Fruit fly (Drosophila melanogaster) whole organism, embryonic: ENCODE results near the gene Piezo.

Experiments
- Atf6 ChIP-seq: fragments of 200-800 bp; sonication (Bioruptor generic); IDR thresholded peaks from 2 replicates; pipeline ENCODE4 v1.3.6; 2022; ENCODE audit warnings: missing biosample characterization, missing genetic modification characterization
- CG10431 ChIP-seq: fragments of 200-800 bp; sonication (Bioruptor generic); optimal IDR thresholded peaks from 3 replicates; lab custom pipeline; 2018; ENCODE audit warnings: missing biosample characterization, mild to moderate bottlenecking, missing genetic modification characterization
- CG12391 ChIP-seq: fragments of 200-800 bp; sonication (Bioruptor generic); optimal IDR thresholded peaks from 3 replicates; lab custom pipeline; 2018; ENCODE audit warnings: missing biosample characterization, mild to moderate bottlenecking, missing genetic modification characterization, moderate library complexity
- CG13296 ChIP-seq: fragments of 200-800 bp; sonication (Bioruptor generic); optimal IDR thresholded peaks from 3 replicates; lab custom pipeline; 2018; ENCODE audit warnings: missing biosample characterization, mild to moderate bottlenecking, missing genetic modification characterization
- CG13424 ChIP-seq: fragments of 200-800 bp; sonication (Bioruptor generic); optimal IDR thresholded peaks from 2 replicates; lab custom pipeline; 2019; ENCODE audit warnings: missing biosample characterization, mild to moderate bottlenecking, missing genetic modification characterization, moderate library complexity
- CG18011 ChIP-seq: fragments of 200-800 bp; sonication (Bioruptor generic); optimal IDR thresholded peaks from 2 replicates; lab custom pipeline; 2017; ENCODE audit warnings: missing biosample characterization, missing genetic modification characterization, mild to moderate bottlenecking, moderate library complexity, missing genotype
- CG18476 ChIP-seq: fragments of 200-800 bp; sonication (Bioruptor generic); optimal IDR thresholded peaks from 2 replicates; lab custom pipeline; 2016; ENCODE audit warnings: missing biosample characterization, mild to moderate bottlenecking, missing genetic modification characterization
- CG2120 ChIP-seq: fragments of 200-800 bp; sonication (Bioruptor generic); optimal IDR thresholded peaks from 3 replicates; lab custom pipeline; 2016; ENCODE audit warnings: missing biosample characterization, missing genetic modification characterization
- CG31388 ChIP-seq: fragments of 200-800 bp; sonication (Bioruptor generic); optimal IDR thresholded peaks from 2 replicates; lab custom pipeline; 2016; ENCODE audit warnings: missing biosample characterization, missing genetic modification characterization
- CG3163 ChIP-seq: fragments of 200-800 bp; sonication (Bioruptor generic); optimal IDR thresholded peaks from 3 replicates; lab custom pipeline; 2016; ENCODE audit warnings: missing biosample characterization, missing genetic modification characterization
- CG43689 ChIP-seq: fragments of 200-800 bp; sonication (Bioruptor generic); IDR thresholded peaks from 2 replicates; pipeline ENCODE4 v1.3.6; 2022; ENCODE audit warnings: missing biosample characterization, missing genetic modification characterization
- CG4820 ChIP-seq: fragments of 200-800 bp; sonication (Bioruptor generic); optimal IDR thresholded peaks from 3 replicates; lab custom pipeline; 2016; ENCODE audit warnings: missing biosample characterization, missing genetic modification characterization
- CG6175 ChIP-seq: fragments of 200-800 bp; sonication (Bioruptor generic); IDR thresholded peaks from 3 replicates; pipeline ENCODE4 v1.3.6; 2022; ENCODE audit warnings: missing biosample characterization, missing genetic modification characterization
- CG7963 ChIP-seq: fragments of 200-800 bp; sonication (Bioruptor generic); IDR thresholded peaks from 3 replicates; pipeline ENCODE4 v1.3.6; 2022; ENCODE audit warnings: missing biosample characterization, missing genetic modification characterization; ENCODE audit not compliant: partially characterized antibody
- CG8944 ChIP-seq: fragments of 200-800 bp; sonication (Bioruptor generic); optimal IDR thresholded peaks from 3 replicates; lab custom pipeline; 2016; ENCODE audit warnings: missing biosample characterization, missing genetic modification characterization
- CG9437 ChIP-seq: fragments of 200-800 bp; sonication (Bioruptor generic); optimal IDR thresholded peaks from 2 replicates; lab custom pipeline; 2018; ENCODE audit warnings: missing biosample characterization, mild to moderate bottlenecking, missing genetic modification characterization
- D19B ChIP-seq: fragments of 200-800 bp; sonication (Bioruptor generic); optimal IDR thresholded peaks from 2 replicates; lab custom pipeline; 2017; ENCODE audit warnings: missing biosample characterization, mild to moderate bottlenecking, missing genetic modification characterization
- Dip3 ChIP-seq: fragments of 200-800 bp; sonication (Bioruptor generic); optimal IDR thresholded peaks from 3 replicates; lab custom pipeline; 2016; ENCODE audit warnings: missing biosample characterization, missing genetic modification characterization
- Doc2 ChIP-seq: fragments of 200-800 bp; sonication (Bioruptor generic); IDR thresholded peaks from 2 replicates; pipeline ENCODE4 v1.3.6; 2022; ENCODE audit warnings: missing biosample characterization, missing genetic modification characterization
- Drgx ChIP-seq: fragments of 200-800 bp; sonication (Bioruptor generic); IDR thresholded peaks from 2 replicates; pipeline ENCODE4 v1.3.6; 2022; ENCODE audit warnings: missing biosample characterization, missing genetic modification characterization
- Ets65A ChIP-seq: fragments of 200-800 bp; sonication (Bioruptor generic); peaks from one replicate; lab custom pipeline; 2016; ENCODE audit warnings: missing biosample characterization, missing genetic modification characterization
- HLHmδ ChIP-seq: fragments of 200-800 bp; sonication (Bioruptor generic); optimal IDR thresholded peaks from 2 replicates; lab custom pipeline; 2018; ENCODE audit warnings: missing biosample characterization, mild to moderate bottlenecking, missing genetic modification characterization, moderate library complexity
- Hey ChIP-seq: fragments of 200-800 bp; sonication (Bioruptor generic); optimal IDR thresholded peaks from 3 replicates; lab custom pipeline; 2018; ENCODE audit warnings: missing biosample characterization, mild to moderate bottlenecking, missing genetic modification characterization
- Jarid2 ChIP-seq: fragments of 200-800 bp; sonication (Bioruptor generic); optimal IDR thresholded peaks from 3 replicates; lab custom pipeline; 2017; ENCODE audit warnings: mild to moderate bottlenecking, missing biosample characterization, missing genetic modification reagents, missing genetic modification characterization
- NK7.1 ChIP-seq: fragments of 200-800 bp; sonication (Bioruptor generic); optimal IDR thresholded peaks from 3 replicates; lab custom pipeline; 2016; ENCODE audit warnings: missing biosample characterization, missing genetic modification characterization
- Oli ChIP-seq: fragments of 200-800 bp; sonication (Bioruptor generic); optimal IDR thresholded peaks from 2 replicates; lab custom pipeline; 2018; ENCODE audit warnings: missing biosample characterization, mild to moderate bottlenecking, missing genetic modification characterization, moderate library complexity
- Scr ChIP-seq: fragments of 200-800 bp; sonication (Bioruptor generic); IDR thresholded peaks from 2 replicates; pipeline ENCODE4 v1.3.6; 2022; ENCODE audit warnings: missing biosample characterization, missing genetic modification characterization; ENCODE audit not compliant: partially characterized antibody
- bab2 ChIP-seq: fragments of 200-800 bp; sonication (Bioruptor generic); optimal IDR thresholded peaks from 2 replicates; lab custom pipeline; 2016; ENCODE audit warnings: missing biosample characterization, missing genetic modification characterization
- bigmax ChIP-seq: fragments of 200-800 bp; sonication (Bioruptor generic); optimal IDR thresholded peaks from 2 replicates; lab custom pipeline; 2018; ENCODE audit warnings: missing biosample characterization, mild to moderate bottlenecking, missing genetic modification characterization
- chif ChIP-seq, 2 experiments: fragments of 200-800 bp; sonication (Bioruptor generic); optimal IDR thresholded peaks; 3 replicates each; lab custom pipeline; 2016; ENCODE audit warnings: missing biosample characterization in 2 of 2, missing genetic modification characterization in 2 of 2
- croc ChIP-seq: fragments of 200-800 bp; sonication (Bioruptor generic); conservative IDR thresholded peaks from 3 replicates; pipeline ENCODE4 v1.3.6; 2022; ENCODE audit warnings: missing biosample characterization, missing genetic modification characterization
- cwo ChIP-seq: fragments of 200-800 bp; sonication (Bioruptor generic); optimal IDR thresholded peaks from 3 replicates; lab custom pipeline; 2017; ENCODE audit warnings: missing biosample characterization, missing genetic modification characterization, mild to moderate bottlenecking, moderate library complexity, missing genetic modification reagents
- dmrt11E ChIP-seq: fragments of 200-800 bp; sonication (Bioruptor generic); optimal IDR thresholded peaks from 3 replicates; lab custom pipeline; 2018; ENCODE audit warnings: missing biosample characterization, mild to moderate bottlenecking, missing genetic modification characterization, moderate library complexity
- dpn ChIP-seq, 2 experiments: fragments of 200-800 bp; sonication (Bioruptor generic); optimal IDR thresholded peaks; 3 replicates each; lab custom pipeline; 2016; ENCODE audit warnings: missing biosample characterization in 2 of 2, missing genetic modification characterization in 2 of 2
- emc ChIP-seq: fragments of 200-800 bp; sonication (Bioruptor generic); optimal IDR thresholded peaks from 2 replicates; lab custom pipeline; 2016; ENCODE audit warnings: missing biosample characterization, missing genetic modification characterization
- ems ChIP-seq: fragments of 200-800 bp; sonication (Bioruptor generic); optimal IDR thresholded peaks from 3 replicates; lab custom pipeline; 2016; ENCODE audit warnings: missing biosample characterization, missing genetic modification characterization
- gsb-n ChIP-seq: fragments of 200-800 bp; sonication (Bioruptor generic); optimal IDR thresholded peaks from 3 replicates; lab custom pipeline; 2018; ENCODE audit warnings: missing biosample characterization, mild to moderate bottlenecking, missing genetic modification characterization
- hbn ChIP-seq: fragments of 200-800 bp; sonication (Bioruptor generic); IDR thresholded peaks from 2 replicates; pipeline ENCODE4 v1.3.6; 2022; ENCODE audit warnings: missing biosample characterization, missing genetic modification characterization; ENCODE audit not compliant: partially characterized antibody
- lbe ChIP-seq: fragments of 200-800 bp; sonication (Bioruptor generic); optimal IDR thresholded peaks from 2 replicates; lab custom pipeline; 2016; ENCODE audit warnings: missing biosample characterization, mild to moderate bottlenecking, missing genetic modification characterization
- maf-S ChIP-seq: fragments of 200-800 bp; sonication (Bioruptor generic); optimal IDR thresholded peaks from 2 replicates; lab custom pipeline; 2016; ENCODE audit warnings: missing biosample characterization, missing genetic modification characterization
- nom ChIP-seq: fragments of 200-800 bp; sonication (Bioruptor generic); optimal IDR thresholded peaks from 2 replicates; lab custom pipeline; 2017; ENCODE audit warnings: missing biosample characterization, missing genetic modification characterization, mild to moderate bottlenecking, moderate library complexity, missing genetic modification reagents
- oc ChIP-seq: fragments of 200-800 bp; sonication (Bioruptor generic); optimal IDR thresholded peaks from 2 replicates; lab custom pipeline; 2018; ENCODE audit warnings: missing biosample characterization, mild to moderate bottlenecking, missing genetic modification characterization, moderate library complexity
- prd ChIP-seq, 3 experiments: fragments of >200 bp in 2 of 3; fragments of 200-800 bp in 1 of 3; sonication (Bioruptor generic) in 1 of 3; optimal IDR thresholded peaks in 2 of 3; IDR thresholded peaks in 1 of 3; 2 replicates in 2 of 3; 3 replicates in 1 of 3; pipeline versions ENCODE4 v1.3.6 to Lab custom; 2017 to 2022; ENCODE audit warnings: missing biosample characterization in 1 of 3, missing genetic modification characterization in 1 of 3
- repo ChIP-seq: fragments of 200-800 bp; sonication (Bioruptor generic); optimal IDR thresholded peaks from 2 replicates; lab custom pipeline; 2016; ENCODE audit warnings: missing biosample characterization, missing genetic modification characterization
- ro ChIP-seq: fragments of 200-800 bp; sonication (Bioruptor generic); IDR thresholded peaks from 2 replicates; pipeline ENCODE4 v1.3.6; 2022; ENCODE audit warnings: missing biosample characterization, missing genetic modification characterization
- slbo ChIP-seq: fragments of 200-800 bp; sonication (Bioruptor generic); IDR thresholded peaks from 2 replicates; pipeline ENCODE4 v1.3.6; 2022; ENCODE audit warnings: missing biosample characterization, missing genetic modification characterization
- so ChIP-seq: fragments of 200-800 bp; sonication (Bioruptor generic); IDR thresholded peaks from 3 replicates; pipeline ENCODE4 v1.3.6; 2022; ENCODE audit warnings: missing biosample characterization, missing genetic modification characterization
- tio ChIP-seq: fragments of 200-800 bp; sonication (Bioruptor generic); optimal IDR thresholded peaks from 2 replicates; lab custom pipeline; 2017; ENCODE audit warnings: missing biosample characterization, missing genetic modification characterization, inconsistent platforms
- tna ChIP-seq: fragments of 200-800 bp; sonication (Bioruptor generic); IDR thresholded peaks from 2 replicates; pipeline ENCODE4 v1.3.6; 2022; ENCODE audit warnings: missing biosample characterization, missing genetic modification characterization; ENCODE audit not compliant: partially characterized antibody
- vfl ChIP-seq: fragments of 200-800 bp; sonication (Bioruptor generic); optimal IDR thresholded peaks from 2 replicates; lab custom pipeline; 2016; ENCODE audit warnings: missing biosample characterization, missing genetic modification characterization
- wor ChIP-seq: fragments of 200-800 bp; sonication (Bioruptor generic); IDR thresholded peaks from 2 replicates; pipeline ENCODE4 v1.3.6; 2022; ENCODE audit warnings: missing biosample characterization, missing genetic modification characterization

The Piezo gene

DNA sequence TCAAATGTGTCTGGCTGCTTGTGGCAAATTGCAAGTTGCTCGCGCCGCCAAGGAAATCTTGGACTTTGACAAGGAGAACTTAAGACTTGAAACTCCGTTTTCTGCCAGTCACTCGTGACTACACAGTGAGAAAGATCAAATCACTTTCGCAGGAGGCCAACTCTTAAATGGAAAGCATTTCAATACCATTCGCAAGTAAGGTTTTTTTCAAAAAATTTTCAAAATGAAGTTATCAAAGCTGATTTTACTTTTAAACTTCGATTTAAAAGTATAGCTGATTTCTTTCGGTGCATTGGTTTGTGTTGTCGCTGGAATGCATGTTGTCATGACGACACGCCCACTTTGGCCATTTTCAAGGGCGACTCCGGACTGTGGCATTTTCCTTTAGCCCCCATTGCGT, 69.5 kb downstream of the Piezo start (continued):
- TF ChIP-seq bigmax (GFP tag; lab: Kevin White, UChicago): no peak
- no peak for TF ChIP-seq Hey
- no peak for TF ChIP-seq ems (GFP tag; lab: Kevin White, UChicago)
- TF ChIP-seq Jarid2: no peak
- no peak for TF ChIP-seq CG7963 (GFP tag; lab: Robert Waterston, UW)
- TF ChIP-seq D19B (GFP tag; lab: Kevin White, UChicago): no peak
- TF ChIP-seq lbe (GFP tag; lab: Kevin White, UChicago): no peak
- TF ChIP-seq cwo: no peak
- peak; percentile 90 for TF ChIP-seq nom
- no peak for TF ChIP-seq CG43689 (GFP tag; lab: Robert Waterston, UW)
- TF ChIP-seq Oli (tag; lab: Kevin White, UChicago): no peak
- TF ChIP-seq Drgx: peak; percentile 87
- TF ChIP-seq repo (GFP tag; lab: Kevin White, UChicago): no peak
- TF ChIP-seq dpn (GFP tag; optimal IDR thresholded peaks at IDR 0.05; lab: Kevin White, UChicago): peak in 1 of 2 experiments; percentile 30
- no peak for TF ChIP-seq CG8944 (GFP tag; lab: Kevin White, UChicago)
- TF ChIP-seq CG18476 (GFP tag; lab: Kevin White, UChicago): no peak
- no peak for TF ChIP-seq HLHmδ (GFP tag; lab: Kevin White, UChicago)
- no peak for TF ChIP-seq tna (GFP tag; lab: Robert Waterston, UW)
- no peak for TF ChIP-seq CG18011 (GFP tag; lab: Kevin White, UChicago)
- no peak for TF ChIP-seq hbn (GFP tag; lab: Robert Waterston, UW)
- no peak for TF ChIP-seq Scr (GFP tag; lab: Robert Waterston, UW)
- no peak for TF ChIP-seq Doc2
- TF ChIP-seq dmrt11E (tag; lab: Kevin White, UChicago): no peak
- no peak for TF ChIP-seq oc (tag; lab: Kevin White, UChicago)
- no peak for TF ChIP-seq bab2 (GFP tag; lab: Kevin White, UChicago)
- no peak for TF ChIP-seq CG4820 (GFP tag; lab: Kevin White, UChicago)
- TF ChIP-seq CG31388 (GFP tag; lab: Kevin White, UChicago): no peak
- TF ChIP-seq tio (GFP tag; lab: Kevin White, UChicago): no peak
- no peak for TF ChIP-seq ro (GFP tag; lab: Robert Waterston, UW)
- TF ChIP-seq Ets65A: peak; percentile 80
- TF ChIP-seq prd (optimal IDR thresholded peaks at IDR 0.05; lab: Kevin White, UChicago): no peak
- peak; percentile 52; the same call in 1 of the 3 replicates for TF ChIP-seq prd (GFP tag; IDR thresholded peaks at IDR 0.05; lab: Robert Waterston, UW)
- no peak for TF ChIP-seq CG2120 (GFP tag; lab: Kevin White, UChicago)
- no peak for TF ChIP-seq gsb-n
- no peak for TF ChIP-seq Dip3 (GFP tag; lab: Kevin White, UChicago)
- TF ChIP-seq croc (GFP tag; lab: Robert Waterston, UW): no peak
- no peak for TF ChIP-seq CG3163 (GFP tag; lab: Kevin White, UChicago)
- TF ChIP-seq wor: no peak
- no peak for TF ChIP-seq so (GFP tag; lab: Robert Waterston, UW)
- TF ChIP-seq CG12391: peak; percentile 8
- no peak for TF ChIP-seq emc (GFP tag; lab: Kevin White, UChicago)
- TF ChIP-seq chif (GFP tag; optimal IDR thresholded peaks at IDR 0.05; lab: Kevin White, UChicago): peak in 1 of 2 experiments; percentile 6
- TF ChIP-seq maf-S (GFP tag; lab: Kevin White, UChicago): no peak
- no peak for TF ChIP-seq CG13296
- no peak for TF ChIP-seq CG9437 (GFP tag; lab: Kevin White, UChicago)
- 0 out of 2 replicates have a peak, but pooled peaks have one; percentile 15 for TF ChIP-seq Atf6 (GFP tag; lab: Robert Waterston, UW)
- no peak for TF ChIP-seq CG6175 (GFP tag; lab: Robert Waterston, UW)
- TF ChIP-seq NK7.1 (GFP tag; lab: Kevin White, UChicago): no peak
- no peak for TF ChIP-seq CG10431 (GFP tag; lab: Kevin White, UChicago)
- TF ChIP-seq slbo (GFP tag; lab: Robert Waterston, UW): no peak
- no peak for TF ChIP-seq CG13424 (tag; lab: Kevin White, UChicago)
- TF ChIP-seq vfl: no peak
